Worm (Caenorhabditis elegans) whole organism, L4/young adult: ENCODE results near the gene F21A3.11.
A peak's percentile ranks its signal among the peaks of the same experiment; 100 is the strongest.

Experiments
- W03F9.2 ChIP-seq: fragments of 150-350 bp; optimal IDR thresholded peaks from 2 replicates; lab custom pipeline; 2014; ENCODE audit warnings: missing biosample characterization, missing genetic modification characterization
- dao-5 ChIP-seq: sonication (generic microtip); optimal IDR thresholded peaks from 2 replicates; lab custom pipeline; 2016; ENCODE audit warnings: missing genotype, missing genetic modification characterization, moderate library complexity, missing compliant biosample characterization
- him-1 ChIP-seq: sonication (generic microtip); optimal IDR thresholded peaks from 2 replicates; lab custom pipeline; 2016; ENCODE audit warnings: missing genotype, missing genetic modification reagents, missing genetic modification characterization, missing compliant biosample characterization

Gene F21A3.11

DNA sequence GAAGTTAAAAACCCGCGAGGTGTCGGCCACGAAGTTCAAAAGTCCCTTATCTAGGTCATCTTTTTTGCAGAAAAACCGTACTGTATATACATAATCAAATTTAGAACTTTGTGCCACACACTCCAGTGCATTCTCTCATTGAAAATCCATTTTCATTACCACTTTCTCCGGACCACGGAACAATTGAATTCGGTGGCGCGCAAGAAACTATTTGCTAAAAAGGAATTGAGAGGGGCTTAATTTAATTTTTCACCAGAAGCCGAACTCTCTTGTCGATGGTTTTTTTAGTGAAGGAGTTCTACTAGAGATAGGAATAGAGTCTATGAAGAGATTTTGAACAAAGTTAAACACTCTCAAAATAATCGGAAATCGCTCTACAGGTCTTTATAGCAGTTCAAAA is 13.2 kb downstream of the F21A3.11 start:
- TF ChIP-seq W03F9.2 (tag; lab: Kevin White, UChicago) = no peak
- TF ChIP-seq him-1 (tag; lab: Kevin White, UChicago) = no peak
- no peak for TF ChIP-seq dao-5 (tag; lab: Kevin White, UChicago)

DNA sequence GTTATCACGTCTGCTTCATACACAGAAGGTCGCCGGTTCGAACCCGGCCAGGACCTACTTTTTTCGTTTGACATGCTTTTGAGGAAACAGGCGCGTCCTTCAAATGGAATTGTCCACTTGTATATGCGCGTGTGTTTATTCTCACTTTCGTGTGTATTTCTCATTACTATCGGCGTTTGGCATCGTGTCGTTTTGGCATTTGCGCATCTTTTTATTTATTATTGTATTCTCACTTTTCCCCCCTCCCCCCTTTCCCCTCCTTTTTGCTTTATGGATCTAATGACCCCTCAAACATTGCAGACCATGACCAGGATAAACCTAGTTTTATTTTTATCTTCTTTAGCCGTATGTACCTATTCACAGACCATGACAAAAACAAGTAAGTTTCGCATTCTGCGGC is 15.6 kb downstream of the F21A3.11 start, which contains the start of gene F21A3.3:
Gene F21A3.3 (plus strand): TSS at position 301 of the 400 bp plus-strand sequence.
- TF ChIP-seq W03F9.2 (tag; lab: Kevin White, UChicago) (no peak), him-1 (tag; lab: Kevin White, UChicago) (no peak), dao-5 (tag; lab: Kevin White, UChicago) (no peak)

DNA sequence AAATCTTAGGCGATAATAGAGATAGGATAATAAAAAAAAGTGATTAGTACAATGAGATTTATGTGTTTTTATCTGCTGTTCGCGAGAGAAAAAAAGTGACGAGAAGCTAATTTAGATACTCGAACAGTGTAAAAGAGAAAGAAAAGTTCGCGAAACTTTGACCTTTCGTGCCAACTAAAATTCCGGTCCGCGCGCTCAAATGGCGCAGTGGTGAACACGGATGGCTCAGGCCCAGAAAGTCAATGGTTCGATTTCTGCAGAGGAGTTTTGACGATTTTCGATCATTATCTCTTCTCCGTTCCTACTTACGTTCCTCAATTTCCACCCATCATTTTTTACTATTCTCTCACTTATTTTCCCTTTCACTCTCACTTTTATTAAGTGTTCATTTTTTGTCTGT is 16.5 kb downstream of the F21A3.11 start:
- TF ChIP-seq him-1 (tag; lab: Kevin White, UChicago) (no peak), W03F9.2 (tag; lab: Kevin White, UChicago) (no peak), dao-5 (tag; lab: Kevin White, UChicago) (no peak)

DNA sequence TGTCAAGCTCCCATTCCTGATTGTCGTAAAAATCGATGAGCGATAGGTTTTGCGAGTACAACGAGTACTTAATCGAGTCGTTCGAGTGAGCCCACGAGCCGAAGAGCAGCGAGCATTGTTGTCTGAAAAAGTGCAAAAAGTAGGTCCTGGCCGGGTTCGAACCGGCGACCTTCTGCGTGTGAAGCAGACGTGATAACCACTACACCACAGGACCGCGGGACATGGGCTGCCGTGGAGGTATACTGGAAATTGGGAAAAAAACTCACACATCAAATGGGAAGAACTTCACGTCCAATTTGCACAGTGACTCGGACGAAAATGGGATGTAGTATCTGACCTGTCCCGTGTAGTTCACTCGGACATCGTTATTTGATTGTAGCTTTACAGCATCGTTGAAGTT is 17.6 kb downstream of the F21A3.11 start:
- TF ChIP-seq him-1 (tag; lab: Kevin White, UChicago) = no peak
- TF ChIP-seq W03F9.2 (tag; lab: Kevin White, UChicago) = no peak
- TF ChIP-seq dao-5 (tag; lab: Kevin White, UChicago) = no peak

DNA sequence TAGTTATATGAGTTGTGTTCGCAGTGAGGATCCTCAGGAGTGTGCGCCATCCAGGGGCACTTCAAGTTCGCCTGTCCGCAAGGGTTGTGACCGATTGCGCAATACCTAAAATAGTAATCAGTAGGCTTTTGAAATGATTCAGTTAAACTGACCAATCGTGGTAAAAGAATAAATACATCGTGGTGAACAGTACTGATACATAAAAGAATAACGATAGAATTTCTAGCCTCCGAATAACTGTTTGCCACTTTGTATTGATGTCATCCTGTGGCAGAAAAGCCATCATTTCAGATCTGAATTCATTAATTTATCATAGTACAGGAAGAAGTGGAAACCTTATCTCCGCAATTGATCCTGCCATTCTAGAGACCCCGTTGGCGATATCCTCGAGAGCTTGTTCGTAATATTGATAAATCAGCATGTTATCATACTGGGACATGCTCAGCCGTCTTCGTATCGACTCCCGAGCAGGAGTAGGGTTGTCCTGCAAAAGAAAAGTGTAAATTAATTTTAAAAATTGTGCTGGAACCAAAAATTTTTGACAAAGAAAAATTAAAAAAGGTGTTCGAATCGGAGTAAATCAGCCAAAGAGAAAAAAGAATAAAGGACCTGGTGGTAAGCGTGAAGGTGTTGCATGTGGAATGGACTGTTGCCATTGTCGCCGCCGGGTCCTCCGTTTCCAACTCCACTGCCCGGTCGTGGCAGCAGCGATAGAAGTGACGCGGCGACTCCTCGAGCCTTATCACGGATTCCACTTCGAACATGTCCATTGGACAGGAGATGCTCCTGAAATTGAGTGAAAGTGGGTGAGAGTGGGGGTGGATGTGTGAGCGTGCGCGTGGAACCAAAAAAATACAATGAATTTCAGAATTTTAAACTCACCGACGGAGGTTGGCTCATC is 19.9 kb downstream of the F21A3.11 start:
- no peak for TF ChIP-seq W03F9.2 (tag; lab: Kevin White, UChicago)
- no peak for TF ChIP-seq him-1 (tag; lab: Kevin White, UChicago)
- TF ChIP-seq dao-5 (tag; lab: Kevin White, UChicago) = no peak

DNA sequence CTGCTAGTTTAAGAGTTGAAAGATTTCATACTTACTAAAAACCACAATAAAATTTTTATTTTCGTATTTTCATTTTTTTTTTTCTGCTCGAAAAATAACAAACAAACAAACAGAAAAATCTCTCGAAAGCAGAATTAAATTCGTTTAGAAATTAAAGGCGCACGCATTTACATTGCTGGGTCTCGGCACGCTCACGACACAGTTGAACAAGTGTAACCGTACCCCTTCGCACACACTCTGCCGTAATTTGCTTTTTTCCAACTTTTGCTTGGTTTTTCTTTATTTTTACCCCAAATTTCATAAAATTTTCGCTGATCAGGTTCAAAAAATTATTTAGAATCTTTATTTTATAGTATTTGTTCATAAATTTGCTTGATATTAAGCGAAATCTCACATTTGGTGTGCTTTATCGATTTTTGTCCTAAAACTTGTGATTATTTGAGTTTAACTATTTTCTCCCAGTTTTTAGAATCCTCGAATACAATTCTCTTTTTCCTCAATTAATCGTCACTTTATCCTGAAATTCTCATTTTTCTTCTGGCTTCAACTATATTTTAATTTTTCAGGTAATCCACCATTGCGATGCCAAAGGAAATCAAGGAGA is 21.3 kb downstream of the F21A3.11 start, which contains the start of gene rpl-38:
Gene rpl-38 (plus strand): TSS at position 554 of the 604 bp plus-strand sequence.
- peak; percentile 55 for TF ChIP-seq him-1 (tag; lab: Kevin White, UChicago)
- TF ChIP-seq dao-5 (tag; lab: Kevin White, UChicago) = no peak

DNA sequence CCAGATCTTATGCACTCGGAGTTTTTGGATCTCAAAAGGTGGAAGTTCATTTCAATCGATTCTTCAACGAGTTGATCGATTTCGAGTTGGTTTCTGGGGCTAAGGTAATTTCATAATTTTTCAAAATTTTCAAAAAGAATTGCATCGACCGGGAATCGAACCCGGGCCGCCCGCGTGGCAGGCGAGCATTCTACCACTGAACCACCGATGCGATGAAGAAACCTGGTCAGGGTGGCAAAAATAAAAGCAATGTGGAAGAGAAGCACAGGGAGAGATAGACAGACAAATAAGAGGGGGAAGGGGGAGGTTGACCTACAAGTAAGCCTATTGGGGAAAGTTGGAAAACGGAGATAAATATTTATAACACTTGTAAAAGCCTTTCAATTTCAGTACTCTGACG is 27.9 kb downstream of the F21A3.11 start:
- TF ChIP-seq dao-5 (tag; lab: Kevin White, UChicago) (peak; percentile 5), him-1 (tag; lab: Kevin White, UChicago) (no peak), W03F9.2 (tag; lab: Kevin White, UChicago) (no peak)

DNA sequence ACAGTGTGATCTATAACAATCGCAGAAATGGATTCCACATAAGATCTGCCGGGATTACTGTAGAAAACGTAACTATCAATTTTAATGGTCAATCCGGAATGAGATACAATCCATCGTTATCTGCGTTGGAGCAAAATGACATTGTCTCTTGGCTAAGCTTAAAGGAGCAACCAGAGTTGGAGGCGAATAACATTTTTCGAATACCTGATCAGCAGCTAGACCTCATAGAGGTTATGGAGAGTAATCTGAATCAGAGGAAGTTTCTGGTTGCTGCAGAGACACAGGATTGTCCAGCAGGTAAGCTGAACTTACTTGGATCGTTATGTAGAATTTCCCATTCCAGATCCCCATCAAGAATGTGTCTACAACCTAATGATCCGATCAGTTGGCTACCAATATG is 29.4 kb downstream of the F21A3.11 start:
- no peak for TF ChIP-seq dao-5 (tag; lab: Kevin White, UChicago)
- TF ChIP-seq W03F9.2 (tag; lab: Kevin White, UChicago) = no peak
- TF ChIP-seq him-1 (tag; lab: Kevin White, UChicago) = no peak

DNA sequence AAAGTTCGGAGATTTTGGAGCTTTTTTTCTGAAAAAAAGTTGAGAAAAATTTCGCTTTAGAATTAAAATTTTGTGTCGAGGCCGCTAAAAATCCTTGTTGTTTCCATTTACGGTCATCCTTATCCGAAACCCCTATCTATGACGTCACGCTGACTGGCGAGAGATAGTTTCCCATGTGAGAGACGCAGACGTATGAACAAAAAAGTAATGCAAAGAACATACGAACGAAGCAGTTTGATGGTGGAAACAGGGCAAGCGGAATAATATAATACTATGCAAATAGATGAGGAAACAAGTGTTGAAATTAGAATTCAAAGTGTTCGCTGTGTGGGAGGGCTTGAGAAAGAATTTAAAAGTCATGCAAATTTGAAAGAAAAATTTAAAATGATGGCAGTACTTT is 33.9 kb downstream of the F21A3.11 start:
- TF ChIP-seq dao-5 (tag; lab: Kevin White, UChicago) = no peak
- no peak for TF ChIP-seq W03F9.2 (tag; lab: Kevin White, UChicago)
- no peak for TF ChIP-seq him-1 (tag; lab: Kevin White, UChicago)

DNA sequence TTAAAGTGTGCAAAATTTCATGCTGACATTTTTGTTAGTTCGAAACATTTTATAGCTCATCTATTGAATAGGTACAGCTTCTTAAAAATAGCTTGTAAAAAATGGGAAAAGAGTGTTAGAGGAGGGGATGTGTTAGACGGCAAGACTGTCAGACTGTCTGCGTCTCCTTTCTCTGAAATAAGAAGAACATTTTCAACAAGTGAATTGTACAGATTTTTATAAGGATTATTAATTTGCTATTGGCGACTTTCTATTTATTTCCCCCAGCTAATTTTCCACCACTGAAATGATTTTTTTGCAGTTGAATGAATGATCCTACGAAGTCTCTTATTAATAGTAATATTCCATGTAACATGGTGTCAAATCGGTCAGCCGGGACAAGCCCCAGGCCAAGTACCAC is 34.6 kb downstream of the F21A3.11 start, which contains the start of gene C06B8.7:
Gene C06B8.7 (plus strand): TSS at position 301 of the 400 bp plus-strand sequence.
- no peak for TF ChIP-seq W03F9.2 (tag; lab: Kevin White, UChicago)
- no peak for TF ChIP-seq dao-5 (tag; lab: Kevin White, UChicago)
- TF ChIP-seq him-1 (tag; lab: Kevin White, UChicago) = no peak

DNA sequence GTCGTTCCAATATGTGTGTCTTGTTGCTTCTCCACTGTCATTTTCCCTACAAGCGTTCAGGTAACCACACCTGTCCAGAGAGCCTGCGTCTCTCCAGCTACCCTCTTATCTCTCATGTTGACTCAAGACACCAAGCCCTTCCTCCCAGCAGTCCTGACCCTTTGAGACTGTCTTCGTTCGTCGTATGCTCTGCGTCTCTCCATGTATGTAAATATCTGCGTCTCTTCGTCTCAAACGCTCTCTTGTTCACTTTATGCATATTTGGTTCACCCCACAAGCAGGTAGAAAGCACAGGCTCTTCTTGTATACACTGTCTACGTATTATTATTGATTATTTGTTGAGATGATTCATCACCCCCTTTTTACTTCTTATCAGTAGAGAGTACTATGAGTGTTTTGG is 35.3 kb downstream of the F21A3.11 start:
- TF ChIP-seq dao-5 (tag; lab: Kevin White, UChicago) (no peak), W03F9.2 (tag; lab: Kevin White, UChicago) (no peak), him-1 (tag; lab: Kevin White, UChicago) (no peak)

DNA sequence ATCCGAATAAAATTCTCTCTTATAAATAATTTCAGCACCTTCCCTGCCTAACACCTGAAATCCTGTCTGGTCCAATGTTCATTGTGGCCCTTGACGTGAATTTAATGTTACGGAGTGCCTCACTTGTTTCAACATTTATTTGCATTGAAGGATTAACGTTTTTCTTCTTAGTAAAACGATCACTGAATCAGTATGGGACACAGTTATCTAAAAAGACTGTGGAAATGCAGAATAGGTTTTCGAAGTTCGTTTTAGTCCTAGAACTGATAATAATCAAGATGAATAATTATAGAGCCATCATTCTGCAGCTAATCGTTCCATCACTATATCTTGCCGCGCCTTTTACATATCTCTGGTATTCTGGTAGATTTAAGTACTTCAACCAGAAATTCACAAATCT is 37.8 kb downstream of the F21A3.11 start, which contains the start of gene srh-219:
Gene srh-219 (plus strand): TSS at position 301 of the 400 bp plus-strand sequence.
- TF ChIP-seq dao-5 (tag; lab: Kevin White, UChicago) (no peak), him-1 (tag; lab: Kevin White, UChicago) (no peak), W03F9.2 (tag; lab: Kevin White, UChicago) (no peak)

DNA sequence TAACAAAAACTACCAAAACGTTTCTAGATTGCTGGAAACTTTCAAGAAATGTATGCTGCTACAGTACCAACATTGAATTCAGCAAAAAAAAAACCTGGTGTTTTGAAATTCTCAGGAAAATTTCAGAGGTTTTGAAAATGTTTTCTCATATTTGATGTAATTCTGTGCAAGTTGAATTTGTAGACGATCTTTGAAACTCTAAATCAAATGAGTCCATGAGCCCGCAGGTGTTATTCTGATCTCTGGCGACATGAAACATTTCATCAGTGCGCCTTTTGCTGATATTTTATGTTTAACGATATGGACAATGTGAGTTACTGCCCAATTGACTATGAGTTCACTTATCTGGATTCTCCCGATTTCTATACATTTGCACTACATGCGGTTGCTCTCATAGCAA is 39.3 kb downstream of the F21A3.11 start, which contains the start of gene srh-218:
Gene srh-218 (plus strand): TSS at position 301 of the 400 bp plus-strand sequence.
- TF ChIP-seq W03F9.2 (tag; lab: Kevin White, UChicago) (no peak), dao-5 (tag; lab: Kevin White, UChicago) (no peak), him-1 (tag; lab: Kevin White, UChicago) (no peak)
